Fruit fly (Drosophila melanogaster) whole organism, wandering third instar larva: Measurements from ENCODE around the gene CG6933.
A peak's percentile ranks its signal among the peaks of the same experiment; 100 is the strongest.

ENCODE experiments used
- Abd-B ChIP-seq: fragments of >200 bp; optimal IDR thresholded peaks from 2 replicates; lab custom pipeline; 2017; ENCODE audit warnings: missing biosample characterization, missing genetic modification characterization
- CG32264 ChIP-seq: fragments of 200-800 bp; sonication (Bioruptor generic); optimal IDR thresholded peaks from 2 replicates; lab custom pipeline; 2016; ENCODE audit warnings: missing biosample characterization, missing genetic modification characterization
- CG9705 ChIP-seq: fragments of 200-800 bp; sonication (Bioruptor generic); optimal IDR thresholded peaks from 2 replicates; lab custom pipeline; 2018; ENCODE audit warnings: missing biosample characterization, mild to moderate bottlenecking, missing genetic modification characterization
- CrebA ChIP-seq: fragments of 200-800 bp; sonication (Bioruptor generic); optimal IDR thresholded peaks from 2 replicates; lab custom pipeline; 2016; ENCODE audit warnings: missing biosample characterization, mild to moderate bottlenecking, missing genetic modification characterization, borderline replicate concordance
- Dif ChIP-seq: fragments of 200-275, 200-300 bp; sonication (Bioruptor generic); optimal IDR thresholded peaks from 2 replicates; lab custom pipeline; 2018; ENCODE audit warnings: missing biosample characterization, missing genetic modification characterization; ENCODE audit not compliant: partially characterized antibody
- GATAd ChIP-seq: sonication (Bioruptor generic); optimal IDR thresholded peaks from 2 replicates; lab custom pipeline; 2016; ENCODE audit warnings: missing biosample characterization, missing genetic modification characterization
- HLH106 ChIP-seq: fragments of 200-800 bp; optimal IDR thresholded peaks from 3 replicates; lab custom pipeline; 2019; ENCODE audit warnings: missing biosample characterization, mild to moderate bottlenecking, missing genetic modification characterization, moderate library complexity
- Hnf4 ChIP-seq: fragments of 200-800 bp; sonication (Bioruptor generic); optimal IDR thresholded peaks from 2 replicates; lab custom pipeline; 2016; ENCODE audit warnings: missing biosample characterization, mild to moderate bottlenecking, missing genetic modification characterization
- Hr78 ChIP-seq: fragments of >200 bp; optimal IDR thresholded peaks from 2 replicates; lab custom pipeline; 2017; ENCODE audit warnings: missing biosample characterization, missing genetic modification characterization
- Hr83 ChIP-seq: fragments of 200-300 bp; sonication (Bioruptor generic); optimal IDR thresholded peaks from 2 replicates; lab custom pipeline; 2016; ENCODE audit warnings: missing biosample characterization, mild to moderate bottlenecking, missing genetic modification characterization, moderate library complexity; ENCODE audit not compliant: poor library complexity, severe bottlenecking
- Jra ChIP-seq: sonication (Bioruptor generic); optimal IDR thresholded peaks from 2 replicates; lab custom pipeline; 2016; ENCODE audit warnings: missing biosample characterization, missing genetic modification characterization
- Mio ChIP-seq: sonication (Bioruptor generic); optimal IDR thresholded peaks from 2 replicates; lab custom pipeline; 2016; ENCODE audit warnings: missing biosample characterization, missing genetic modification characterization
- Myc ChIP-seq: fragments of >200 bp; optimal IDR thresholded peaks from 2 replicates; lab custom pipeline; 2017
- N ChIP-seq: fragments of >200 bp; optimal IDR thresholded peaks from 2 replicates; lab custom pipeline; 2018; ENCODE audit warnings: missing biosample characterization, missing external identifiers, missing genetic modification characterization
- OdsH ChIP-seq: fragments of 200-800 bp; sonication (Bioruptor generic); optimal IDR thresholded peaks from 2 replicates; lab custom pipeline; 2016; ENCODE audit warnings: missing biosample characterization, mild to moderate bottlenecking, missing genetic modification characterization
- Rel ChIP-seq, 2 experiments: fragments of 200-800 bp; sonication (Bioruptor generic) in 1 of 2; optimal IDR thresholded peaks; 2 replicates in 1 of 2; 3 replicates in 1 of 2; lab custom pipeline; 2016 to 2019; ENCODE audit warnings: mild to moderate bottlenecking in 2 of 2, missing biosample characterization in 2 of 2, missing genetic modification characterization in 2 of 2, moderate library complexity in 1 of 2
- Sp1 ChIP-seq: fragments of 200-800 bp; sonication (Bioruptor generic); optimal IDR thresholded peaks from 3 replicates; lab custom pipeline; 2019; ENCODE audit warnings: missing biosample characterization, mild to moderate bottlenecking, missing genetic modification characterization, moderate library complexity
- br ChIP-seq: fragments of 200-800 bp; sonication (Bioruptor generic); optimal IDR thresholded peaks from 2 replicates; lab custom pipeline; 2016; ENCODE audit warnings: missing biosample characterization, missing genetic modification characterization
- brk ChIP-seq: fragments of 200-800 bp; sonication (Bioruptor generic); optimal IDR thresholded peaks from 2 replicates; lab custom pipeline; 2016; ENCODE audit warnings: missing biosample characterization, mild to moderate bottlenecking, missing genetic modification characterization
- dl ChIP-seq, 2 experiments: fragments of 175-275, 200-275 bp in 1 of 2; fragments of 200-275 bp in 1 of 2; sonication (Bioruptor generic); optimal IDR thresholded peaks; lab custom pipeline; 2018; ENCODE audit warnings: mild to moderate bottlenecking in 2 of 2, missing biosample characterization in 2 of 2, missing genetic modification characterization in 2 of 2, moderate library complexity in 2 of 2; ENCODE audit not compliant: partially characterized antibody in 2 of 2, insufficient read depth in 1 of 2
- dmrt93B ChIP-seq: fragments of 200-800 bp; sonication (Bioruptor generic); optimal IDR thresholded peaks from 2 replicates; lab custom pipeline; 2018; ENCODE audit warnings: missing biosample characterization, mild to moderate bottlenecking, missing genetic modification characterization
- ey ChIP-seq: fragments of 200-800 bp; sonication (Bioruptor generic); optimal IDR thresholded peaks from 2 replicates; lab custom pipeline; 2016; ENCODE audit warnings: missing biosample characterization, missing genetic modification characterization
- foxo ChIP-seq, 2 experiments: fragments of 200-800 bp; sonication (Bioruptor generic); optimal IDR thresholded peaks; 2 replicates in 1 of 2; 3 replicates in 1 of 2; lab custom pipeline; 2016 to 2017; ENCODE audit warnings: missing biosample characterization in 2 of 2, missing genetic modification characterization in 2 of 2
- fru ChIP-seq: fragments of 200-800 bp; sonication (Bioruptor generic); optimal IDR thresholded peaks from 3 replicates; lab custom pipeline; 2016; ENCODE audit warnings: missing biosample characterization, mild to moderate bottlenecking, missing genetic modification characterization
- h ChIP-seq: fragments of 200-800 bp; sonication (Bioruptor generic); optimal IDR thresholded peaks from 3 replicates; lab custom pipeline; 2016; ENCODE audit warnings: missing biosample characterization, mild to moderate bottlenecking, missing genetic modification characterization
- jim ChIP-seq: fragments of 175-275, 200-325 bp; sonication (Bioruptor generic); optimal IDR thresholded peaks from 2 replicates; lab custom pipeline; 2016; ENCODE audit warnings: missing biosample characterization, mild to moderate bottlenecking, missing genetic modification characterization
- lola ChIP-seq: fragments of >200 bp; optimal IDR thresholded peaks from 2 replicates; lab custom pipeline; 2017; ENCODE audit warnings: missing biosample characterization, missing genetic modification characterization
- pan ChIP-seq: fragments of >200 bp; optimal IDR thresholded peaks from 2 replicates; lab custom pipeline; 2017
- psq ChIP-seq: fragments of 200-800 bp; sonication (Bioruptor generic); optimal IDR thresholded peaks from 3 replicates; lab custom pipeline; 2017; ENCODE audit warnings: missing biosample characterization, mild to moderate bottlenecking, missing genetic modification characterization, moderate library complexity
- rgr ChIP-seq: fragments of 200-800 bp; sonication (Bioruptor generic); optimal IDR thresholded peaks from 3 replicates; lab custom pipeline; 2016; ENCODE audit warnings: missing biosample characterization, mild to moderate bottlenecking, missing genetic modification characterization
- sage ChIP-seq: fragments of 200-800 bp; sonication (Bioruptor generic); optimal IDR thresholded peaks from 2 replicates; lab custom pipeline; 2016; ENCODE audit warnings: missing biosample characterization, mild to moderate bottlenecking, missing genetic modification characterization
- sv ChIP-seq: fragments of 200-800 bp; sonication (Bioruptor generic); optimal IDR thresholded peaks from 3 replicates; lab custom pipeline; 2016; ENCODE audit warnings: missing biosample characterization, missing genetic modification characterization
- tai ChIP-seq: sonication (Bioruptor generic); optimal IDR thresholded peaks from 2 replicates; lab custom pipeline; 2016; ENCODE audit warnings: missing biosample characterization, missing genetic modification characterization
- usp ChIP-seq: fragments of >200 bp; optimal IDR thresholded peaks from 2 replicates; lab custom pipeline; 2017; ENCODE audit warnings: missing biosample characterization, missing genetic modification characterization
- woc ChIP-seq: sonication (Bioruptor generic); optimal IDR thresholded peaks from 2 replicates; lab custom pipeline; 2016; ENCODE audit warnings: missing biosample characterization, mild to moderate bottlenecking, missing genetic modification characterization

CG6933 gene

dm6 chr3L:20220374-20220773, at the start of gene CG6933:
Gene CG6933, minus strand, starts transcription at chr3L:20220420.
- no peak for TF ChIP-seq h (GFP tag; lab: Kevin White, UChicago)
- TF ChIP-seq Hr78 (GFP tag; lab: Kevin White, UChicago), result no peak
- no peak for TF ChIP-seq pan (lab: Kevin White, UChicago)
- TF ChIP-seq Jra (GFP tag; lab: Kevin White, UChicago), result no peak
- no peak for TF ChIP-seq br
- no peak for TF ChIP-seq woc (GFP tag; lab: Kevin White, UChicago)
- no peak for TF ChIP-seq tai (GFP tag; lab: Kevin White, UChicago)
- no peak for TF ChIP-seq HLH106
- TF ChIP-seq usp, result no peak
- no peak for TF ChIP-seq CG32264 (GFP tag; lab: Kevin White, UChicago)
- no peak for TF ChIP-seq foxo (GFP tag; optimal IDR thresholded peaks at IDR 0.05; lab: Kevin White, UChicago)
- TF ChIP-seq GATAd (GFP tag; lab: Kevin White, UChicago), result no peak
- TF ChIP-seq Sp1 (GFP tag; lab: Kevin White, UChicago), result no peak
- no peak for TF ChIP-seq OdsH
- TF ChIP-seq dl (GFP tag; optimal IDR thresholded peaks at IDR 0.05; lab: Kevin White, UChicago; ENCODE audit: insufficient read depth in 1 of 2, partially characterized antibody in 2 of 2), result no peak

DNA sequence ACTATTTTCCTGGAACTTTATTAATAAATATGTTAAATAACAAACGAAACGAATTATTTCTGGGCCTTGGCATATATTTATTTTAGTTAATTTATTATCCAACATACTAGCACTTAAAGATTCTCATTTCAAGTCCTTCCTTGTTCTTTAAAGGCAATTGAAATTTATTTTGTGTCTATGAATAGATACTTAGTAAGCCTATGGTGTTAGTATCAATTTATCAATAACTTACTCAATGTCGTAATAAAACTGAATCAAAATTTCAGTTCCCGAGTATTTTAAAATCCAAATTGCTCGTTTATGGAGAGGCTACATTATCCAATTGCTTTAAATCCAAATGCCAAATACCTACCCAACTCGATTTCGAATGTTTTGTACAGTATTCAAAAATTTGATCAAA, 45.3 kb upstream of the CG6933 start, which contains the start of gene CG32228:
Gene CG32228 (plus strand): TSS at position 301 of the 400 bp plus-strand sequence.
- TF ChIP-seq jim (no peak), Dif (no peak), Mio (GFP tag; lab: Kevin White, UChicago) (no peak), h (GFP tag; lab: Kevin White, UChicago) (no peak), Hr78 (GFP tag; lab: Kevin White, UChicago) (no peak), woc (GFP tag; lab: Kevin White, UChicago) (no peak), ey (GFP tag; lab: Kevin White, UChicago) (no peak), lola (no peak), CG9705 (GFP tag; lab: Kevin White, UChicago) (no peak), Rel (GFP tag; optimal IDR thresholded peaks at IDR 0.05; lab: Kevin White, UChicago) (no peak), Rel (tag; optimal IDR thresholded peaks at IDR 0.05; lab: Kevin White, UChicago) (no peak), tai (GFP tag; lab: Kevin White, UChicago) (no peak), foxo (GFP tag; optimal IDR thresholded peaks at IDR 0.05; lab: Kevin White, UChicago) (no peak), sage (GFP tag; lab: Kevin White, UChicago) (no peak), GATAd (GFP tag; lab: Kevin White, UChicago) (no peak), CG32264 (GFP tag; lab: Kevin White, UChicago) (no peak), N (no peak), HLH106 (no peak), rgr (GFP tag; lab: Kevin White, UChicago) (no peak), pan (lab: Kevin White, UChicago) (no peak), sv (GFP tag; lab: Kevin White, UChicago) (no peak)

DNA sequence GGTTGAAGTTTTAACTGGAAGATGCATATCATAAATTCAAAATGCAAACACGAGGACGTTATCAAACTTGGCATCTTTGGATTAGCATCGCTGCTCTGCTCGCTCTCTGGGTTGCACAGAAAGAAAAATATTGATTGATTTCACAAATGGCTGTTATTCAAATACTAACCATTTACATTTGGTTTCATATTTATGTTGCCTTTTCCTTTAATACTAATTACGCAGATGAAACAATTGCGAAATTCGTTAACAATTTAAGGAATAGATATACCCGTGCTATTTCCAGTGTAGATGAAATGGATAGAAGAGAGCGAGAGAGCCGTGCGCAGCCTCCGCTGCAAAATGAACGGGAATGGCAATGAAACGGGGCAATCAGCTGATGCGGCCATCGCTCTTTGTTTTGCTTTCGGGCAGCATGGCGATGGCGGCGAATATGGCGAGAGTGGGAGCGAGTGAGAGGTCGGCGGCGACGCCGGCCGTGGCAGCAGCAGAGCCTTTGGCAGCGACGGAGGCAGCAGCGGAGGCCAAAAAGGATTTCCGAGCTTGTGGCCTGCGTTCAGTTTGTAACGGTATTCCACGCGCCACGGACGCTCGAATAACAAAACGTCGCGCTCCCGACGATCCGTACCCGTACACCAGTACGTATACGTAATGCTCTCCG, 27.4 kb upstream of the CG6933 start, which contains the start of gene rdgC:
Gene rdgC (plus strand): TSS at position 568 of the 661 bp plus-strand sequence.
- TF ChIP-seq Jra (GFP tag; lab: Kevin White, UChicago), result peak; percentile 32
- TF ChIP-seq lola, result no peak
- TF ChIP-seq tai (GFP tag; lab: Kevin White, UChicago), result peak; percentile 81
- peak; percentile 68 for TF ChIP-seq woc (GFP tag; lab: Kevin White, UChicago)
- peak; percentile 91 for TF ChIP-seq ey (GFP tag; lab: Kevin White, UChicago)
- TF ChIP-seq rgr (GFP tag; lab: Kevin White, UChicago), result peak; percentile 90
- peak; percentile 83 for TF ChIP-seq Sp1 (GFP tag; lab: Kevin White, UChicago)
- TF ChIP-seq h (GFP tag; lab: Kevin White, UChicago), result peak; percentile 94
- peak; percentile 67 for TF ChIP-seq CG9705 (GFP tag; lab: Kevin White, UChicago)
- TF ChIP-seq psq (GFP tag; lab: Kevin White, UChicago), result peak; percentile 74
- peak; percentile 30 to 93 for TF ChIP-seq foxo (GFP tag; optimal IDR thresholded peaks at IDR 0.05; lab: Kevin White, UChicago)
- no peak for TF ChIP-seq usp
- peak; percentile 67 for TF ChIP-seq brk
- TF ChIP-seq sv (GFP tag; lab: Kevin White, UChicago), result peak; percentile 82
- peak; percentile 6 for TF ChIP-seq Hr83 (GFP tag; lab: Kevin White, UChicago)
- TF ChIP-seq Hnf4 (GFP tag; lab: Kevin White, UChicago), result peak; percentile 88
- peak; percentile 85 for TF ChIP-seq OdsH
- peak; percentile 85 for TF ChIP-seq dmrt93B (GFP tag; lab: Kevin White, UChicago)
- TF ChIP-seq CG32264 (GFP tag; lab: Kevin White, UChicago), result peak; percentile 83
- TF ChIP-seq CrebA (GFP tag; lab: Kevin White, UChicago), result peak; percentile 48
- no peak for TF ChIP-seq Myc (lab: Kevin White, UChicago)
- no peak for TF ChIP-seq Abd-B (GFP tag; lab: Kevin White, UChicago)
- no peak for TF ChIP-seq Hr78 (GFP tag; lab: Kevin White, UChicago)
- peak; percentile 86 for TF ChIP-seq br
- peak; percentile 82 for TF ChIP-seq sage (GFP tag; lab: Kevin White, UChicago)
- TF ChIP-seq fru (GFP tag; lab: Kevin White, UChicago), result peak; percentile 91
- peak; percentile 93 for TF ChIP-seq HLH106
- no peak for TF ChIP-seq Rel (GFP tag; optimal IDR thresholded peaks at IDR 0.05; lab: Kevin White, UChicago)
- TF ChIP-seq Rel (tag; optimal IDR thresholded peaks at IDR 0.05; lab: Kevin White, UChicago), result peak; percentile 54
- TF ChIP-seq Mio (GFP tag; lab: Kevin White, UChicago), result peak; percentile 27
- TF ChIP-seq jim, result no peak
- no peak for TF ChIP-seq pan (lab: Kevin White, UChicago)
- peak; percentile 42 for TF ChIP-seq GATAd (GFP tag; lab: Kevin White, UChicago)
- no peak for TF ChIP-seq N
- TF ChIP-seq, all 38 proteins: peak for 25
